Fruit fly (Drosophila melanogaster): ENCODE results near the gene Peritrophin-15b.
A peak's percentile ranks its signal among the peaks of the same experiment; 100 is the strongest.

Gene Peritrophin-15b

dm6 chr2L:8414887-8415883 lies 20.4 kb upstream of the Peritrophin-15b start, which contains the start of the genes CG13398 and Akap200 (continued):
- TF ChIP-seq sc (optimal IDR thresholded peaks at IDR 0.05): no peak
- no peak for TF ChIP-seq sc (GFP tag; optimal IDR thresholded peaks at IDR 0.05)
- no peak for TF ChIP-seq fru (optimal IDR thresholded peaks at IDR 0.05)
- 0 out of 2 replicates have a peak, but pooled peaks have one; percentile 35 for TF ChIP-seq CG6689 (GFP tag; IDR thresholded peaks at IDR 0.05)
- TF ChIP-seq dan (GFP tag; IDR thresholded peaks at IDR 0.05): no peak
- peak; percentile 62 for TF ChIP-seq nmo (GFP tag; optimal IDR thresholded peaks at IDR 0.05)
- TF ChIP-seq phol (tag; optimal IDR thresholded peaks at IDR 0.05): peak; percentile 94
- TF ChIP-seq CG2712 (tag; optimal IDR thresholded peaks at IDR 0.05): peak; percentile 56
- no peak for TF ChIP-seq stc (GFP tag; IDR thresholded peaks at IDR 0.05)
- no peak for TF ChIP-seq CG12942 (GFP tag; optimal IDR thresholded peaks at IDR 0.05)
- TF ChIP-seq klu (GFP tag; IDR thresholded peaks at IDR 0.05): 0 out of 2 replicates have a peak, but pooled peaks have one; percentile 23
- no peak for TF ChIP-seq CG4282 (GFP tag; optimal IDR thresholded peaks at IDR 0.05)
- TF ChIP-seq disco-r (GFP tag; optimal IDR thresholded peaks at IDR 0.05): no peak
- TF ChIP-seq nom (GFP tag; optimal IDR thresholded peaks at IDR 0.05): peak; percentile 61
- TF ChIP-seq CG9932 (GFP tag; IDR thresholded peaks at IDR 0.05): peak; percentile 55
- peak; percentile 37 for TF ChIP-seq CG12155 (GFP tag; optimal IDR thresholded peaks at IDR 0.05)
- no peak for TF ChIP-seq knrl (GFP tag; IDR thresholded peaks at IDR 0.05; ENCODE audit: partially characterized antibody)
- no peak for TF ChIP-seq CG17328 (GFP tag; IDR thresholded peaks at IDR 0.05)
- TF ChIP-seq Scr (GFP tag; IDR thresholded peaks at IDR 0.05; ENCODE audit: partially characterized antibody): no peak
- no peak for TF ChIP-seq H2.0 (GFP tag; IDR thresholded peaks at IDR 0.05)
- peak; percentile 1 for TF ChIP-seq Blimp-1 (GFP tag; optimal IDR thresholded peaks at IDR 0.05)
- 0 out of 2 replicates have a peak, but pooled peaks have one; percentile 19 for TF ChIP-seq Bgb (GFP tag; IDR thresholded peaks at IDR 0.05; ENCODE audit: partially characterized antibody)
- TF ChIP-seq gsb-n (tag; optimal IDR thresholded peaks at IDR 0.05): peak; percentile 11
- TF ChIP-seq CG1603 (tag; optimal IDR thresholded peaks at IDR 0.05): peak; percentile 34
- TF ChIP-seq Dip2 (GFP tag; IDR thresholded peaks at IDR 0.05): no peak
- TF ChIP-seq CG10366 (GFP tag; IDR thresholded peaks at IDR 0.05): no peak
- no peak for TF ChIP-seq kay (GFP tag; optimal IDR thresholded peaks at IDR 0.05)
- TF ChIP-seq CG2116 (GFP tag; optimal IDR thresholded peaks at IDR 0.05): peak; percentile 27
- TF ChIP-seq row (GFP tag; IDR thresholded peaks at IDR 0.05): peak; percentile 71
- TF ChIP-seq CG6813 (GFP tag; optimal IDR thresholded peaks at IDR 0.05): no peak
- TF ChIP-seq psq (GFP tag; optimal IDR thresholded peaks at IDR 0.05): no peak
- no peak for TF ChIP-seq scrt (GFP tag; optimal IDR thresholded peaks at IDR 0.05)
- TF ChIP-seq CG7745 (tag; optimal IDR thresholded peaks at IDR 0.05): no peak
- peak; percentile 41; the same call in 1 of the 2 replicates for TF ChIP-seq slbo (GFP tag; IDR thresholded peaks at IDR 0.05)
- no peak for TF ChIP-seq CG12219 (GFP tag; optimal IDR thresholded peaks at IDR 0.05)
- TF ChIP-seq CG33213 (GFP tag; optimal IDR thresholded peaks at IDR 0.05): no peak
- peak; percentile 44 for TF ChIP-seq Sox100B (GFP tag; optimal IDR thresholded peaks at IDR 0.05)
- TF ChIP-seq lilli (GFP tag; optimal IDR thresholded peaks at IDR 0.05): peak; percentile 36
- no peak for TF ChIP-seq seq (GFP tag; IDR thresholded peaks at IDR 0.05)
- TF ChIP-seq gce (GFP tag; IDR thresholded peaks at IDR 0.05): no peak
- no peak for TF ChIP-seq oc (tag; optimal IDR thresholded peaks at IDR 0.05)
- TF ChIP-seq pros (GFP tag; optimal IDR thresholded peaks at IDR 0.05): peak; percentile 24
- no peak for TF ChIP-seq CG9609 (GFP tag; optimal IDR thresholded peaks at IDR 0.05)
- TF ChIP-seq MTF-1 (GFP tag; optimal IDR thresholded peaks at IDR 0.05; ENCODE audit: borderline replicate concordance): peak; percentile 14
- TF ChIP-seq CG33557 (GFP tag; optimal IDR thresholded peaks at IDR 0.05): peak; percentile 6
- peak; percentile 54; the same call in 1 of the 3 replicates for TF ChIP-seq CG11456 (GFP tag; IDR thresholded peaks at IDR 0.05)
- TF ChIP-seq CG1529 (GFP tag; optimal IDR thresholded peaks at IDR 0.05): no peak
- no peak for TF ChIP-seq HmgZ (tag; optimal IDR thresholded peaks at IDR 0.05)
- TF ChIP-seq CG13775 (GFP tag; optimal IDR thresholded peaks at IDR 0.05): peak; percentile 59
